Worm (Caenorhabditis elegans) whole organism, midembryonic: ENCODE measurements around the gene Y5H2B.3.

ENCODE experiments used
- cog-1 ChIP-seq: sonication (generic microtip); optimal IDR thresholded peaks from 2 replicates; lab custom pipeline; 2016; ENCODE audit warnings: missing genetic modification characterization, missing compliant biosample characterization
- klf-2 ChIP-seq: fragments of 200-800 bp; sonication (Bioruptor generic); conservative IDR thresholded peaks from 2 replicates; pipeline ENCODE4 v1.3.6; 2022; ENCODE audit warnings: missing genetic modification reagents, missing genetic modification characterization, missing compliant biosample characterization
- tab-1 ChIP-seq: fragments of 200-800 bp; sonication (Bioruptor generic); IDR thresholded peaks from 2 replicates; pipeline ENCODE4 v1.3.6; 2022; ENCODE audit warnings: missing genetic modification characterization, missing compliant biosample characterization

ce11 chrV:2215352-2215751 lies 27.3 kb downstream of the Y5H2B.3 start, which contains the start of gene nstp-8:
- no peak for TF ChIP-seq klf-2
- no peak for TF ChIP-seq tab-1
- TF ChIP-seq cog-1 (tag; lab: Kevin White, UChicago) = no peak
